Worm (Caenorhabditis elegans) whole organism, L4 larva: ENCODE results near the gene sbds-1.
A peak's percentile ranks its signal among the peaks of the same experiment; 100 is the strongest.

Experiments
- F10B5.3 ChIP-seq: sonication (generic microtip); optimal IDR thresholded peaks from 2 replicates; lab custom pipeline; 2016; ENCODE audit warnings: mild to moderate bottlenecking, missing genetic modification characterization, missing compliant biosample characterization
- daf-12 ChIP-seq: fragments of 150-350 bp; optimal IDR thresholded peaks from 2 replicates; lab custom pipeline; 2014; ENCODE audit warnings: missing biosample characterization, missing genetic modification reagents, missing genetic modification characterization
- egl-43 ChIP-seq: fragments of 200-800 bp; sonication (Bioruptor generic); IDR thresholded peaks from 2 replicates; pipeline ENCODE4 v1.3.6; 2022; ENCODE audit warnings: missing genetic modification reagents, missing genetic modification characterization, missing compliant biosample characterization
- fkh-10 ChIP-seq: fragments of 150-350 bp; optimal IDR thresholded peaks from 2 replicates; lab custom pipeline; 2014; ENCODE audit warnings: missing biosample characterization, missing genetic modification reagents, missing genetic modification characterization
- fos-1 ChIP-seq: fragments of 150-350 bp; optimal IDR thresholded peaks from 2 replicates; lab custom pipeline; 2014; ENCODE audit warnings: missing biosample characterization, missing genetic modification characterization
- jun-1 ChIP-seq: fragments of 150-350 bp; optimal IDR thresholded peaks from 2 replicates; lab custom pipeline; 2014; ENCODE audit warnings: missing biosample characterization, missing genetic modification reagents, missing genetic modification characterization
- lin-39 ChIP-seq: fragments of 150-350 bp; optimal IDR thresholded peaks from 2 replicates; lab custom pipeline; 2014; ENCODE audit warnings: missing biosample characterization, missing genetic modification reagents, missing genetic modification characterization
- mep-1 ChIP-seq: fragments of 150-350 bp; sonication (generic microtip); optimal IDR thresholded peaks from 3 replicates; lab custom pipeline; 2014; ENCODE audit warnings: missing biosample characterization, missing genetic modification characterization
- mxl-2 ChIP-seq: fragments of 200-800 bp; sonication (Bioruptor generic); conservative IDR thresholded peaks from 2 replicates; pipeline ENCODE4 v1.3.6; 2022; ENCODE audit warnings: missing genetic modification reagents, missing genetic modification characterization, missing compliant biosample characterization
- nhr-28 ChIP-seq: fragments of 150-350 bp; optimal IDR thresholded peaks from 2 replicates; lab custom pipeline; 2014; ENCODE audit warnings: missing biosample characterization, missing genetic modification characterization
- snpc-1.2 ChIP-seq: fragments of 200-800 bp; sonication (Bioruptor generic); IDR thresholded peaks from 2 replicates; pipeline ENCODE4 v1.3.6; 2022; ENCODE audit warnings: missing genetic modification reagents, missing genetic modification characterization, missing compliant biosample characterization
- unc-130 ChIP-seq: sonication (generic microtip); optimal IDR thresholded peaks from 2 replicates; lab custom pipeline; 2016; ENCODE audit warnings: missing genetic modification reagents, missing genetic modification characterization, missing compliant biosample characterization
- unc-39 ChIP-seq: sonication (generic microtip); optimal IDR thresholded peaks from 2 replicates; lab custom pipeline; 2017; ENCODE audit warnings: missing biosample characterization, missing genetic modification characterization
- unc-62 ChIP-seq, 3 experiments: fragments of 150-350 bp in 1 of 3; sonication (generic microtip); optimal IDR thresholded peaks in 2 of 3; peaks in 1 of 3; 1 replicate in 1 of 3; 2 replicates in 2 of 3; lab custom pipeline; 2014 to 2017; ENCODE audit warnings: missing biosample characterization in 3 of 3, missing genetic modification characterization in 3 of 3, missing genetic modification reagents in 3 of 3, missing genotype in 1 of 3

- peak; percentile 62 for TF ChIP-seq mep-1 (tag; lab: Kevin White, UChicago)
- TF ChIP-seq snpc-1.2 (GFP tag; lab: Robert Waterston, UW): no peak
- no peak for TF ChIP-seq fos-1 (tag; lab: Kevin White, UChicago)
- TF ChIP-seq unc-62 (GFP tag; optimal IDR thresholded peaks at IDR 0.05 in 1 of 2; lab: Kevin White, UChicago): peak in 1 of 2 experiments; percentile 10
- no peak for TF ChIP-seq unc-62 (tag; optimal IDR thresholded peaks at IDR 0.05; lab: Kevin White, UChicago)
- peak; percentile 60; the same call in 1 of the 2 replicates for TF ChIP-seq egl-43
- no peak for TF ChIP-seq unc-130 (GFP tag; lab: Kevin White, UChicago)
- no peak for TF ChIP-seq daf-12
- no peak for TF ChIP-seq nhr-28
- TF ChIP-seq unc-39 (tag; lab: Kevin White, UChicago): no peak
- no peak for TF ChIP-seq F10B5.3 (tag; lab: Kevin White, UChicago)
- TF ChIP-seq fkh-10 (GFP tag; lab: Kevin White, UChicago): peak; percentile 77
- no peak for TF ChIP-seq mxl-2 (GFP tag; lab: Robert Waterston, UW)
- no peak for TF ChIP-seq lin-39
- no peak for TF ChIP-seq jun-1 (tag; lab: Kevin White, UChicago)
Observed at ce11 chrIII:670994-671393, 32.8 kb upstream of the sbds-1 start.
